Worm (Caenorhabditis elegans) whole organism, L2 larva: ENCODE results near the gene K03H1.12.
A peak's percentile ranks its signal among the peaks of the same experiment; 100 is the strongest.

Experiments used
- C34F6.9 ChIP-seq: fragments of 150-350 bp; optimal IDR thresholded peaks from 2 replicates; lab custom pipeline; 2014; ENCODE audit warnings: missing biosample characterization, missing genetic modification characterization
- F13H6.1 ChIP-seq: sonication (generic microtip); optimal IDR thresholded peaks from 2 replicates; lab custom pipeline; 2016; ENCODE audit warnings: missing genetic modification characterization, missing compliant biosample characterization
- Y55F3AM.14 ChIP-seq: fragments of 200-800 bp; sonication (Bioruptor generic); optimal IDR thresholded peaks from 2 replicates; lab custom pipeline; 2018; ENCODE audit warnings: mild to moderate bottlenecking, missing genetic modification characterization, missing compliant biosample characterization
- ZK546.5 ChIP-seq: sonication (generic microtip); optimal IDR thresholded peaks from 2 replicates; lab custom pipeline; 2017; ENCODE audit warnings: missing biosample characterization, missing genetic modification characterization
- ama-1 ChIP-seq: fragments of 150-350 bp; optimal IDR thresholded peaks from 2 replicates; lab custom pipeline; 2018; ENCODE audit warnings: inconsistent platforms
- blmp-1 ChIP-seq: sonication (generic microtip); optimal IDR thresholded peaks from 2 replicates; lab custom pipeline; 2017; ENCODE audit warnings: missing genetic modification characterization, mild to moderate bottlenecking, missing compliant biosample characterization, antibody characterized with exemption, moderate library complexity; ENCODE audit not compliant: insufficient read depth
- ceh-16 ChIP-seq: fragments of 150-350 bp; optimal IDR thresholded peaks from 2 replicates; lab custom pipeline; 2014; ENCODE audit warnings: missing biosample characterization, missing genetic modification characterization
- ceh-82 ChIP-seq: fragments of 150-350 bp; optimal IDR thresholded peaks from 2 replicates; lab custom pipeline; 2014; ENCODE audit warnings: missing biosample characterization, missing genetic modification characterization
- crh-2 ChIP-seq: sonication (generic microtip); optimal IDR thresholded peaks from 2 replicates; lab custom pipeline; 2017; ENCODE audit warnings: missing biosample characterization, missing genetic modification characterization
- dmd-4 ChIP-seq: sonication (generic microtip); optimal IDR thresholded peaks from 2 replicates; lab custom pipeline; 2017; ENCODE audit warnings: missing biosample characterization, missing genetic modification characterization
- elt-3 ChIP-seq: sonication (generic microtip); optimal IDR thresholded peaks from 2 replicates; lab custom pipeline; 2017; ENCODE audit warnings: missing biosample characterization, missing genetic modification characterization
- fos-1 ChIP-seq: fragments of 150-350 bp; optimal IDR thresholded peaks from 2 replicates; lab custom pipeline; 2014; ENCODE audit warnings: missing biosample characterization, missing genetic modification characterization
- gmeb-1 ChIP-seq: fragments of 150-350 bp; optimal IDR thresholded peaks from 2 replicates; lab custom pipeline; 2014; ENCODE audit warnings: missing biosample characterization, missing genetic modification characterization
- lin-11 ChIP-seq: fragments of 150-350 bp; sonication (generic microtip); optimal IDR thresholded peaks from 2 replicates; lab custom pipeline; 2014; ENCODE audit warnings: missing biosample characterization, missing genetic modification characterization, inconsistent platforms, mixed read lengths
- lin-39 ChIP-seq: fragments of 150-350 bp; optimal IDR thresholded peaks from 2 replicates; lab custom pipeline; 2014; ENCODE audit warnings: missing biosample characterization, missing genetic modification reagents, missing genetic modification characterization
- lsy-2 ChIP-seq, 2 experiments: fragments of 150-350 bp in 1 of 2; sonication (generic microtip) in 1 of 2; optimal IDR thresholded peaks; 2 replicates each; lab custom pipeline; 2014 to 2017; ENCODE audit warnings: missing biosample characterization in 2 of 2, missing genetic modification characterization in 2 of 2
- mab-5 ChIP-seq: fragments of 150-350 bp; optimal IDR thresholded peaks from 2 replicates; lab custom pipeline; 2014; ENCODE audit warnings: missing biosample characterization, missing genetic modification characterization
- mdl-1 ChIP-seq, 2 experiments: fragments of 150-350 bp in 1 of 2; sonication (generic microtip) in 1 of 2; optimal IDR thresholded peaks; 2 replicates each; lab custom pipeline; 2017; ENCODE audit warnings: missing biosample characterization in 2 of 2, missing genetic modification characterization in 2 of 2
- nhr-10 ChIP-seq: sonication (generic microtip); optimal IDR thresholded peaks from 2 replicates; lab custom pipeline; 2017; ENCODE audit warnings: missing biosample characterization, missing genetic modification characterization
- nhr-12 ChIP-seq: fragments of 150-350 bp; optimal IDR thresholded peaks from 2 replicates; lab custom pipeline; 2014; ENCODE audit warnings: missing biosample characterization, missing genetic modification characterization
- nhr-129 ChIP-seq: fragments of 150-350 bp; optimal IDR thresholded peaks from 2 replicates; lab custom pipeline; 2014; ENCODE audit warnings: missing biosample characterization, missing genetic modification characterization
- nhr-23 ChIP-seq: fragments of 150-350 bp; optimal IDR thresholded peaks from 2 replicates; lab custom pipeline; 2014; ENCODE audit warnings: missing biosample characterization, missing genetic modification reagents, missing genetic modification characterization
- nhr-237 ChIP-seq: fragments of 150-350 bp; optimal IDR thresholded peaks from 2 replicates; lab custom pipeline; 2014; ENCODE audit warnings: missing biosample characterization, missing genetic modification characterization
- nhr-77 ChIP-seq: fragments of 150-350 bp; optimal IDR thresholded peaks from 2 replicates; lab custom pipeline; 2014; ENCODE audit warnings: missing biosample characterization, missing genetic modification characterization
- peb-1 ChIP-seq: fragments of 150-350 bp; optimal IDR thresholded peaks from 2 replicates; lab custom pipeline; 2014; ENCODE audit warnings: missing biosample characterization, missing genetic modification characterization
- sem-4 ChIP-seq: fragments of 150-350 bp; optimal IDR thresholded peaks from 2 replicates; lab custom pipeline; 2014; ENCODE audit warnings: missing biosample characterization, missing genetic modification reagents, missing genetic modification characterization
- skn-1 ChIP-seq: sonication (generic microtip); optimal IDR thresholded peaks from 2 replicates; lab custom pipeline; 2017; ENCODE audit warnings: missing biosample characterization, missing genetic modification characterization
- sma-3 ChIP-seq: sonication (generic microtip); optimal IDR thresholded peaks from 2 replicates; lab custom pipeline; 2016; ENCODE audit warnings: missing genetic modification reagents, missing genetic modification characterization, missing compliant biosample characterization
- sma-9 ChIP-seq, 2 experiments: fragments of 150-350 bp in 1 of 2; sonication (generic microtip) in 1 of 2; optimal IDR thresholded peaks; 2 replicates each; lab custom pipeline; 2014 to 2016; ENCODE audit warnings: missing genetic modification characterization in 2 of 2, mild to moderate bottlenecking in 1 of 2, missing biosample characterization in 1 of 2, missing compliant biosample characterization in 1 of 2, missing genetic modification reagents in 1 of 2, moderate library complexity in 1 of 2
- snpc-4 ChIP-seq: fragments of 150-350 bp; optimal IDR thresholded peaks from 2 replicates; lab custom pipeline; 2014; ENCODE audit warnings: missing biosample characterization, missing genetic modification characterization
- unc-55 ChIP-seq: fragments of 150-350 bp; sonication (generic microtip); optimal IDR thresholded peaks from 3 replicates; lab custom pipeline; 2014; ENCODE audit warnings: missing biosample characterization, missing genetic modification reagents, missing genetic modification characterization
- unc-62 ChIP-seq: fragments of 150-350 bp; optimal IDR thresholded peaks from 2 replicates; lab custom pipeline; 2014; ENCODE audit warnings: missing biosample characterization, missing genetic modification reagents, missing genetic modification characterization
- zag-1 ChIP-seq: fragments of 150-350 bp; optimal IDR thresholded peaks from 2 replicates; lab custom pipeline; 2014; ENCODE audit warnings: missing biosample characterization, missing genetic modification characterization
- ztf-1 ChIP-seq: fragments of 200-800 bp; sonication (Bioruptor generic); conservative IDR thresholded peaks from 2 replicates; pipeline ENCODE4 v1.3.6; 2022; ENCODE audit warnings: missing genetic modification characterization, missing compliant biosample characterization
- ztf-4 ChIP-seq: fragments of 150-350 bp; optimal IDR thresholded peaks from 2 replicates; lab custom pipeline; 2014; ENCODE audit warnings: missing biosample characterization, missing genetic modification characterization

The K03H1.12 gene

DNA sequence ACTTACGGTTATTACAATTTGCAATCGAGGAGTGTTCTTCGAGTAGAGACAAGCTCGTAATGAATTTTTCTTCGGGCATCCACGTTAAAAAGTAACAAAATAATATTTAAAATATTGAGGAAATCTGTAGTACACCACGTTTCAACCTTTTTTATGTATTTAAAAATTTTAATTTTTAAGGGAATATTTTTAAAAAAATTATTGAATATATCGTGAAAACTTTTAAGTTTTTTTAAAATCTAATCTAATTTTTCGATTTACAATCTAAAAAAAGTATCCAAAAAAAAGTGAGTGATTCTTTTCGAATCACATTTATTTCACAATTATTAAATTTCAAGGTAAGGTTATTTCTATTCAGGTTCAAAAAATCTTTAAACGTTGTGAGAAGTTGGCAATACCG, 3.3 kb downstream of the K03H1.12 start, which contains the start of gene gln-2:
gln-2 (minus strand) TSS at position 101 of the 400 bp plus-strand sequence.
- TF ChIP-seq peb-1 (tag; lab: Kevin White, UChicago) = no peak
- TF ChIP-seq, all 48 proteins: peak for 0

DNA sequence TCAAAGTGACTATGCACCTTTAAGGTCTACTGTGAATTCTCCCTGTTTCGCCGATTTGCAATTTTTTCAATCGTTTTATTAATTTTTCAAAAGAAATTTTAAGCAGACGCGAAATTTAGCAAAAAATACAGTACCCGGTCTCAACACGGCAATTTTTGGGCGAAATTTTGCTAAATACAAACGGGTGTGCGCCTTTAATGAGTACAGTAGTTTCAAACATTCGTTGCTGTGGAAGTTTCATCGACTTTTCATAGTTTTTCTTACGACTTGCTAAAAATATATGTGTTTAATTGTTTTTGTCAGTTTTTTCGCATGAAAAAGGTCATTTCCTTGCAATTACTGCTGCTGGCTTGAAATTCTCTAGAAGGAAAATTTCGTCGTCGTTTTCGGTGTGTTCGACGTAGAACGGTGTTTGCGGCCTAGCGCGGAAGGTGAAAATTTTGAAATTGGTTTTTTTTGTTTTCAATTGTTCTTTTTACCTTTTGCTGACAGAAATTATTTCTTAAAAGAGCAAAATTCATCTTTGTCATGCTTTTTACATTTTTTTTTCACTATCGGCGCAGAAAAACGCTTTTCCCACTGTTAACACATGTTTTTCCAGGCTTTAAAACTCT, 5.5 kb downstream of the K03H1.12 start, which contains the start of gene K03H1.7:
K03H1.7 (plus strand) TSS at position 600 of the 614 bp plus-strand sequence.
- TF ChIP-seq blmp-1 (no peak), gmeb-1 (tag; lab: Kevin White, UChicago) (peak; percentile 54)

DNA sequence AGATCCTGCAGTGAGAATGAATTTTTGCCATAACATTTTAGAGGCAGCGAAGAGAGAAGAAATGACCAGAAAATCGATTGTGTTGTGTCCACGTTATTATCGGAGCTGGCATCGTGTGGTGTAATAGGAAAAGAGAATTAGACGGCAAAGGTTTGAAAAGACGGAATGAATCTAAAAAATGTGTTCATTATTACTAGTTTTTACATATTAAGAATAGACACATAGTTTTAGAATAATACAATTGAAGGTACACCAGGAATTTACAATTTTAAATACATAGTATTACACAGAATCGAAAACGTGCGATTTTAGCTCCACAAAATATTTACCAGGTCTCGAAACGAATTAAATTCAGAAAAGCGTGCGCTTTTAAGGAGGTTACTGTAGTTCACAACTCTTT, 8.8 kb downstream of the K03H1.12 start, which contains the start of gene K03H1.13:
K03H1.13 (minus strand) TSS at position 101 of the 400 bp plus-strand sequence.
- TF ChIP-seq C34F6.9 (tag; lab: Kevin White, UChicago) (peak; percentile 13), mab-5 (tag; lab: Kevin White, UChicago) (no peak), nhr-10 (tag; lab: Kevin White, UChicago) (no peak), unc-55 (GFP tag; lab: Kevin White, UChicago) (peak; percentile 29), peb-1 (tag; lab: Kevin White, UChicago) (no peak), nhr-23 (tag; lab: Kevin White, UChicago) (no peak), elt-3 (tag; lab: Kevin White, UChicago) (no peak), unc-62 (GFP tag; lab: Kevin White, UChicago) (no peak)
- TF ChIP-seq, all 48 proteins: peak for 2

DNA sequence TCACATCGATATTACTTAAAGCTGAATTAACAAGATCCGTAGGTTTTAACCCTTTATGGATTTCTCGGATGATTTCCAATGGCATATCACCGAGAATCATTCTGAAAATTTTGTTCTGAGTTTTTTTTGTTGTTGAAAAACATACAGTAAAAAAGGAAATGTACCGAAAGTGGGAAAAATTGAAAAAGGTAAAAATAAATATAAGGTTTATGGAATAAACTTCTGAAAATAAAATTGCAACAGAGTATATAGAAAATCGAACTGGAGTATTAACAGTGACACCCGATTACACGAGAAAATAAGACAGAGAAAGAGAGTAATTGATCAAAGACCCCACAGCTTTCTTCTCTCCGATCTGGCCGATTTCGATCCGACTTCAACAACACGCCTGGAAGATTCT, 10.4 kb downstream of the K03H1.12 start, which contains the start of gene K03H1.11:
K03H1.11 (minus strand) TSS at position 101 of the 400 bp plus-strand sequence.
- TF ChIP-seq lin-11 (no peak), nhr-23 (tag; lab: Kevin White, UChicago) (no peak), unc-55 (GFP tag; lab: Kevin White, UChicago) (no peak), ama-1 (no peak), sem-4 (tag; lab: Kevin White, UChicago) (no peak), ztf-1 (GFP tag; lab: Robert Waterston, UW) (no peak), elt-3 (tag; lab: Kevin White, UChicago) (no peak), nhr-77 (no peak), Y55F3AM.14 (GFP tag; lab: Kevin White, UChicago) (no peak), fos-1 (tag; lab: Kevin White, UChicago) (no peak), peb-1 (tag; lab: Kevin White, UChicago) (no peak), nhr-237 (no peak), C34F6.9 (tag; lab: Kevin White, UChicago) (no peak), ceh-82 (tag; lab: Kevin White, UChicago) (no peak), nhr-12 (tag; lab: Kevin White, UChicago) (no peak), ceh-16 (tag; lab: Kevin White, UChicago) (no peak), unc-62 (GFP tag; lab: Kevin White, UChicago) (no peak), sma-9 (GFP tag; optimal IDR thresholded peaks at IDR 0.05; lab: Kevin White, UChicago) (no peak), sma-9 (tag; optimal IDR thresholded peaks at IDR 0.05; lab: Kevin White, UChicago) (no peak)

DNA sequence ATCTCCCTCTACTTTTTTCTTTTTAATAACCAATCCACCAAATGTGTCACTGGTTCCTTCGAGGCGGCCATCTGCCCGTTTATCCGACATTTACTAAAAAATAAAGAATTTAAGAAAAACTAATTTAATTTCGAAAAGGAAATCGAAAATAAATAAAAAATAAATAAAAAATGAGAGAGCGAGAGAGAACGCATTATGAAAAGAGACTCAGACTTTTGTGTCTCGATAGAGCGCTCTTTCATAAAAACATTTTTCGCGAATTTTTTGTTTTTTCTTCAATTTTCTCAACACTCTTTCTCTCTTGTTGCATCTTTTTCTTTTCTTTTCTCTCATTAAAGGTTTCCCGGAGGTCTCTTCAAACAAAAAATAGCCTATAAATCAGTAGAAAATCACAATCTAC, 14.7 kb downstream of the K03H1.12 start, which contains the start of gene mog-1:
mog-1 (minus strand) TSS at position 93 of the 400 bp plus-strand sequence.
- TF ChIP-seq fos-1 (tag; lab: Kevin White, UChicago) (peak; percentile 5), nhr-237 (no peak), nhr-77 (no peak), sem-4 (tag; lab: Kevin White, UChicago) (no peak), unc-55 (GFP tag; lab: Kevin White, UChicago) (peak; percentile 60), lsy-2 (tag; optimal IDR thresholded peaks at IDR 0.05; lab: Kevin White, UChicago) (peak in 1 of 2 experiments; percentile 34), sma-3 (GFP tag; lab: Kevin White, UChicago) (no peak), lin-39 (tag; lab: Kevin White, UChicago) (no peak), C34F6.9 (tag; lab: Kevin White, UChicago) (peak; percentile 66)

DNA sequence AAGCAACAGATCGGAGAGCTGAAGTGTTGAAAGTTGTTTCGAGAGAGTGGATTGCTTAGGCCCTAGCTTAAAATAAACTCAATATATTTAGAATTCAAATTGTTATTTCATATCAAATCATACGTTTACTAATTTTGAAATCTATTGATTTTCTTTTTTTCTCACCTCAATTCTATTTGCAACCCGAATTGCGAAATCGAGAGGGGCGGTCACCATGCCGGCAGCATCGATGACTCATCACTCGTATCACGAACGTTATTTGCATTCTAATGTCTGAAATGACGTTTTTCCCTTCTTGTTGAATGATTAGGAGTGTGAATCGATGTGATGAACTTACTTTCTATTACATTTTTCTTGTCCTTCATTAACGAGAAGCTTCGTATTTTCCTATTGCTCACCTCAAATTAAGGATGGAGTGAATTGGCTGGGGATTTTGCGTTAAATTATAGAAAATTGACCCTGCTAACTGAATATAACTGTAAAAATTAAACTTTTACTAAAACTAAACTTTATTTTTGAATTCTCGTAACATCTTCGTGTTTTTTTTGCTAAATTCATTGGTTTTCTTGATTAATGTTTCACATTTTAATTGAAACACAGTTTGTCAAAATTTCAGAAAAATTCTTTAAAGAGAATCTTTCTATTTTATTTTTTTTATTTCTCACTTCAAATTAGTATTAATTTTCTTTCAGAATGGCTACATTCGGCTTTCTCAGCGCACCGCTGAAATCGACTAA, 15.4 kb downstream of the K03H1.12 start, which contains the start of gene alx-1:
alx-1 (plus strand) TSS at position 687 of the 737 bp plus-strand sequence.
- TF ChIP-seq lin-39 (tag; lab: Kevin White, UChicago) = no peak
- TF ChIP-seq lsy-2 (tag; optimal IDR thresholded peaks at IDR 0.05; lab: Kevin White, UChicago) = no peak
- peak; percentile 3 for TF ChIP-seq crh-2 (tag; lab: Kevin White, UChicago)
- no peak for TF ChIP-seq dmd-4 (tag; lab: Kevin White, UChicago)
- no peak for TF ChIP-seq ama-1
- TF ChIP-seq ztf-4 = no peak
- TF ChIP-seq ceh-16 (tag; lab: Kevin White, UChicago) = no peak
- no peak for TF ChIP-seq C34F6.9 (tag; lab: Kevin White, UChicago)
- no peak for TF ChIP-seq ceh-82 (tag; lab: Kevin White, UChicago)
- no peak for TF ChIP-seq mdl-1 (tag; optimal IDR thresholded peaks at IDR 0.05; lab: Kevin White, UChicago)
- TF ChIP-seq fos-1 (tag; lab: Kevin White, UChicago) = peak; percentile 99
- peak; percentile 1 for TF ChIP-seq sma-3 (GFP tag; lab: Kevin White, UChicago)
- TF ChIP-seq skn-1 (tag; lab: Kevin White, UChicago) = no peak
- TF ChIP-seq unc-62 (GFP tag; lab: Kevin White, UChicago) = no peak
- TF ChIP-seq zag-1 (tag; lab: Kevin White, UChicago) = no peak
- TF ChIP-seq gmeb-1 (tag; lab: Kevin White, UChicago) = no peak
- TF ChIP-seq ZK546.5 (tag; lab: Kevin White, UChicago) = no peak
- no peak for TF ChIP-seq nhr-23 (tag; lab: Kevin White, UChicago)
- no peak for TF ChIP-seq nhr-12 (tag; lab: Kevin White, UChicago)
- no peak for TF ChIP-seq Y55F3AM.14 (GFP tag; lab: Kevin White, UChicago)
- no peak for TF ChIP-seq unc-55 (GFP tag; lab: Kevin White, UChicago)
- no peak for TF ChIP-seq snpc-4 (tag; lab: Kevin White, UChicago)
- TF ChIP-seq nhr-129 (tag; lab: Kevin White, UChicago) = peak; percentile 8
- TF ChIP-seq F13H6.1 (tag; lab: Kevin White, UChicago) = no peak
- TF ChIP-seq peb-1 (tag; lab: Kevin White, UChicago) = no peak
